Worm (Caenorhabditis elegans): ENCODE results near the gene T25D1.1.
A peak's percentile ranks its signal among the peaks of the same experiment; 100 is the strongest.

The T25D1.1 gene

ce11 chrX:16558776-16559175 lies 39.2 kb downstream of the T25D1.1 start (continued):
- TF ChIP-seq ceh-100 (GFP tag; IDR thresholded peaks at IDR 0.05) (no peak), B0336.3 (GFP tag; IDR thresholded peaks at IDR 0.05) (no peak), athp-1 (tag; optimal IDR thresholded peaks at IDR 0.05) (no peak), F49E8.2 (tag; optimal IDR thresholded peaks at IDR 0.05; ENCODE audit: insufficient read depth) (no peak), bed-1 (GFP tag; IDR thresholded peaks at IDR 0.05) (no peak), lsl-1 (GFP tag; optimal IDR thresholded peaks at IDR 0.05) (no peak), zim-3 (tag; optimal IDR thresholded peaks at IDR 0.05) (no peak), tlf-1 (GFP tag; optimal IDR thresholded peaks at IDR 0.05) (no peak), ztf-3 (GFP tag; optimal IDR thresholded peaks at IDR 0.05) (no peak), hsf-1 (GFP tag; IDR thresholded peaks at IDR 0.05) (0 out of 2 replicates have a peak, but pooled peaks have one; percentile 26), cebp-2 (GFP tag; IDR thresholded peaks at IDR 0.05) (no peak), Y95B8A.8 (GFP tag; IDR thresholded peaks at IDR 0.05) (no peak), lin-40 (tag; optimal IDR thresholded peaks at IDR 0.05) (peak; percentile 38), nhr-80 (tag; optimal IDR thresholded peaks at IDR 0.05) (peak; percentile 7), snpc-3.4 (tag; optimal IDR thresholded peaks at IDR 0.05) (peak; percentile 88), ztf-6 (GFP tag; IDR thresholded peaks at IDR 0.05) (no peak), F55B11.4 (tag; optimal IDR thresholded peaks at IDR 0.05; ENCODE audit: borderline replicate concordance, insufficient read depth) (no peak), let-607 (tag; optimal IDR thresholded peaks at IDR 0.05) (peak in 1 of 2 experiments; percentile 43), F10E7.11 (tag; optimal IDR thresholded peaks at IDR 0.05) (no peak), nhr-27 (tag; optimal IDR thresholded peaks at IDR 0.05) (no peak), atf-7 (tag; optimal IDR thresholded peaks at IDR 0.05) (no peak), aptf-2 (GFP tag; conservative IDR thresholded peaks at IDR 0.05) (no peak), B0035.1 (tag; optimal IDR thresholded peaks at IDR 0.05) (no peak), hmg-1.2 (GFP tag; IDR thresholded peaks at IDR 0.05) (peak; percentile 62), F57C9.4 (tag; optimal IDR thresholded peaks at IDR 0.05) (no peak), him-1 (tag; optimal IDR thresholded peaks at IDR 0.05) (peak; percentile 98), F52B5.7 (tag; optimal IDR thresholded peaks at IDR 0.05) (no peak), zfh-2 (GFP tag; conservative IDR thresholded peaks at IDR 0.05) (no peak), ekl-4 (GFP tag; IDR thresholded peaks at IDR 0.05) (no peak), tbx-9 (tag; optimal IDR thresholded peaks at IDR 0.05; ENCODE audit: borderline replicate concordance) (no peak), lag-1 (GFP tag; IDR thresholded peaks at IDR 0.05) (no peak), repo-1 (tag; optimal IDR thresholded peaks at IDR 0.05) (no peak), attf-5 (GFP tag; optimal IDR thresholded peaks at IDR 0.05) (no peak), F39B2.1 (GFP tag; IDR thresholded peaks at IDR 0.05) (no peak), Y67H2A.10 (GFP tag; conservative IDR thresholded peaks at IDR 0.05) (no peak), mes-4 (tag; optimal IDR thresholded peaks at IDR 0.05) (no peak), bed-2 (GFP tag; IDR thresholded peaks at IDR 0.05) (no peak), unc-62 (GFP tag; optimal IDR thresholded peaks at IDR 0.05) (no peak), madf-10 (tag; optimal IDR thresholded peaks at IDR 0.05) (peak; percentile 33), dpff-1 (tag; optimal IDR thresholded peaks at IDR 0.05) (no peak), rcor-1 (GFP tag; IDR thresholded peaks at IDR 0.05) (peak; percentile 28; the same call in 1 of the 2 replicates), xnd-1 (tag; optimal IDR thresholded peaks at IDR 0.05) (no peak), madf-3 (GFP tag; IDR thresholded peaks at IDR 0.05) (no peak), B0261.1 (tag; optimal IDR thresholded peaks at IDR 0.05) (peak; percentile 89), hmg-20 (GFP tag; IDR thresholded peaks at IDR 0.05) (no peak), C06A6.2 (GFP tag; conservative IDR thresholded peaks at IDR 0.05) (no peak), nhr-90 (tag; optimal IDR thresholded peaks at IDR 0.05) (peak; percentile 49)

Data from whole organism, young adult.